Fruit fly (Drosophila melanogaster) whole organism, embryonic: ENCODE measurements around the gene CG33191.

Experiments used
- B-H1 ChIP-seq: fragments of 200-800 bp; sonication (Bioruptor generic); IDR thresholded peaks from 3 replicates; pipeline ENCODE4 v1.3.6; 2022; ENCODE audit warnings: missing biosample characterization, missing genetic modification characterization
- B-H2 ChIP-seq: fragments of 200-800 bp; sonication (Bioruptor generic); optimal IDR thresholded peaks from 2 replicates; lab custom pipeline; 2018; ENCODE audit warnings: missing biosample characterization, mild to moderate bottlenecking, missing genetic modification characterization
- BtbVII ChIP-seq: fragments of 200-800 bp; sonication (Bioruptor generic); optimal IDR thresholded peaks from 3 replicates; lab custom pipeline; 2017; ENCODE audit warnings: missing biosample characterization, mild to moderate bottlenecking, missing genetic modification characterization
- CG11696 ChIP-seq: fragments of 200-800 bp; sonication (Bioruptor generic); IDR thresholded peaks from 2 replicates; pipeline ENCODE4 v1.3.6; 2022; ENCODE audit warnings: missing biosample characterization, missing genetic modification characterization
- CG12744 ChIP-seq: fragments of 200-800 bp; sonication (Bioruptor generic); optimal IDR thresholded peaks from 2 replicates; lab custom pipeline; 2016; ENCODE audit warnings: missing biosample characterization, missing genetic modification characterization
- CG13287 ChIP-seq: fragments of 200-800 bp; sonication (Bioruptor generic); IDR thresholded peaks from 2 replicates; pipeline ENCODE4 v1.3.6; 2022; ENCODE audit warnings: missing biosample characterization, missing genetic modification characterization; ENCODE audit not compliant: partially characterized antibody
- CG14014 ChIP-seq: fragments of 200-800 bp; sonication (Bioruptor generic); IDR thresholded peaks from 2 replicates; pipeline ENCODE4 v1.3.6; 2022; ENCODE audit warnings: missing biosample characterization, missing genetic modification characterization
- CG15011 ChIP-seq: fragments of 200-800 bp; sonication (Bioruptor generic); optimal IDR thresholded peaks from 3 replicates; lab custom pipeline; 2018; ENCODE audit warnings: missing biosample characterization, mild to moderate bottlenecking, missing genetic modification characterization
- CG17802 ChIP-seq: fragments of 200-800 bp; sonication (Bioruptor generic); optimal IDR thresholded peaks from 2 replicates; lab custom pipeline; 2018; ENCODE audit warnings: missing biosample characterization, mild to moderate bottlenecking, missing genetic modification characterization, moderate library complexity
- CG18599 ChIP-seq: fragments of 200-800 bp; sonication (Bioruptor generic); optimal IDR thresholded peaks from 3 replicates; lab custom pipeline; 2017; ENCODE audit warnings: missing biosample characterization, missing genetic modification characterization, mild to moderate bottlenecking, moderate library complexity, missing genetic modification reagents
- CG18619 ChIP-seq: fragments of 200-800 bp; sonication (Bioruptor generic); optimal IDR thresholded peaks from 3 replicates; lab custom pipeline; 2017; ENCODE audit warnings: missing biosample characterization, mild to moderate bottlenecking, missing genetic modification characterization
- CG4404 ChIP-seq: fragments of 200-800 bp; sonication (Bioruptor generic); IDR thresholded peaks from 2 replicates; pipeline ENCODE4 v1.3.6; 2022; ENCODE audit warnings: missing biosample characterization, missing genetic modification characterization
- CG4730 ChIP-seq: fragments of 200-800 bp; sonication (Bioruptor generic); IDR thresholded peaks from 2 replicates; pipeline ENCODE4 v1.3.6; 2022; ENCODE audit warnings: missing biosample characterization, missing genetic modification characterization
- CG6272 ChIP-seq: fragments of 200-800 bp; sonication (Bioruptor generic); IDR thresholded peaks from 2 replicates; pipeline ENCODE4 v1.3.6; 2022; ENCODE audit warnings: missing biosample characterization, missing genetic modification characterization
- CG7372 ChIP-seq: fragments of 200-800 bp; sonication (Bioruptor generic); IDR thresholded peaks from 2 replicates; pipeline ENCODE4 v1.3.6; 2022; ENCODE audit warnings: missing biosample characterization, missing genetic modification characterization
- CG7786 ChIP-seq: fragments of 200-800 bp; sonication (Bioruptor generic); optimal IDR thresholded peaks from 2 replicates; lab custom pipeline; 2016; ENCODE audit warnings: missing biosample characterization, missing genetic modification characterization
- CG7987 ChIP-seq: fragments of 200-800 bp; sonication (Bioruptor generic); optimal IDR thresholded peaks from 2 replicates; lab custom pipeline; 2018; ENCODE audit warnings: missing biosample characterization, mild to moderate bottlenecking, missing genetic modification characterization, moderate library complexity
- CG8388 ChIP-seq: fragments of 200-800 bp; sonication (Bioruptor generic); optimal IDR thresholded peaks from 2 replicates; lab custom pipeline; 2019; ENCODE audit warnings: missing biosample characterization, mild to moderate bottlenecking, missing genetic modification characterization, moderate library complexity
- CG9437 ChIP-seq: fragments of 200-800 bp; sonication (Bioruptor generic); optimal IDR thresholded peaks from 2 replicates; lab custom pipeline; 2018; ENCODE audit warnings: missing biosample characterization, mild to moderate bottlenecking, missing genetic modification characterization
- CG9932 ChIP-seq: fragments of 200-800 bp; sonication (Bioruptor generic); IDR thresholded peaks from 2 replicates; pipeline ENCODE4 v1.3.6; 2022; ENCODE audit warnings: missing biosample characterization, missing genetic modification characterization
- D19B ChIP-seq: fragments of 200-800 bp; sonication (Bioruptor generic); optimal IDR thresholded peaks from 2 replicates; lab custom pipeline; 2017; ENCODE audit warnings: missing biosample characterization, mild to moderate bottlenecking, missing genetic modification characterization
- Dad ChIP-seq: fragments of 200-800 bp; sonication (Bioruptor generic); optimal IDR thresholded peaks from 3 replicates; lab custom pipeline; 2016; ENCODE audit warnings: missing biosample characterization, missing genetic modification characterization
- Dbx ChIP-seq: fragments of 200-800 bp; sonication (Bioruptor generic); IDR thresholded peaks from 3 replicates; pipeline ENCODE4 v1.3.6; 2022; ENCODE audit warnings: missing biosample characterization, missing genetic modification characterization
- Dll ChIP-seq: fragments of 200-800 bp; sonication (Bioruptor generic); IDR thresholded peaks from 4 replicates; pipeline ENCODE4 v1.3.6; 2022; ENCODE audit warnings: missing biosample characterization, missing genetic modification characterization; ENCODE audit not compliant: partially characterized antibody
- H15 ChIP-seq: fragments of 200-800 bp; sonication (Bioruptor generic); IDR thresholded peaks from 3 replicates; pipeline ENCODE4 v1.3.6; 2022; ENCODE audit warnings: missing biosample characterization, missing genetic modification characterization
- Jarid2 ChIP-seq: fragments of 200-800 bp; sonication (Bioruptor generic); optimal IDR thresholded peaks from 3 replicates; lab custom pipeline; 2017; ENCODE audit warnings: mild to moderate bottlenecking, missing biosample characterization, missing genetic modification reagents, missing genetic modification characterization
- Med ChIP-seq: fragments of 200-800 bp; sonication (Bioruptor generic); peaks from one replicate; lab custom pipeline; 2016; ENCODE audit warnings: missing biosample characterization, missing genetic modification characterization, mild to moderate bottlenecking, inconsistent platforms, moderate library complexity
- Myb ChIP-seq: fragments of 200-800 bp; sonication (Bioruptor generic); optimal IDR thresholded peaks from 2 replicates; lab custom pipeline; 2016; ENCODE audit warnings: missing biosample characterization, missing genetic modification characterization
- NK7.1 ChIP-seq: fragments of 200-800 bp; sonication (Bioruptor generic); optimal IDR thresholded peaks from 3 replicates; lab custom pipeline; 2016; ENCODE audit warnings: missing biosample characterization, missing genetic modification characterization
- NfI ChIP-seq: fragments of 200-800 bp; sonication (Bioruptor generic); optimal IDR thresholded peaks from 3 replicates; lab custom pipeline; 2018; ENCODE audit warnings: missing biosample characterization, mild to moderate bottlenecking, missing genetic modification characterization, moderate library complexity
- Pdp1 ChIP-seq, 2 experiments: fragments of 200-800 bp; sonication (Bioruptor generic); optimal IDR thresholded peaks; 3 replicates each; lab custom pipeline; 2016; ENCODE audit warnings: missing biosample characterization in 2 of 2, missing genetic modification characterization in 2 of 2, mild to moderate bottlenecking in 1 of 2, moderate library complexity in 1 of 2
- Ravus ChIP-seq: fragments of 200-800 bp; sonication (Bioruptor generic); IDR thresholded peaks from 2 replicates; pipeline ENCODE4 v1.3.6; 2022; ENCODE audit warnings: missing biosample characterization, missing genetic modification characterization
- Stat92E ChIP-seq, 3 experiments: fragments of >200 bp in 2 of 3; fragments of 200-800 bp in 1 of 3; sonication (Bioruptor generic) in 1 of 3; optimal IDR thresholded peaks; 2 replicates each; lab custom pipeline; 2017 to 2019; ENCODE audit warnings: missing biosample characterization in 3 of 3, missing genetic modification characterization in 3 of 3, mild to moderate bottlenecking in 1 of 3, moderate library complexity in 1 of 3
- Xbp1 ChIP-seq: fragments of 200-800 bp; sonication (Bioruptor generic); optimal IDR thresholded peaks from 3 replicates; lab custom pipeline; 2016; ENCODE audit warnings: missing biosample characterization, mild to moderate bottlenecking, missing genetic modification characterization
- eve ChIP-seq, 2 experiments: fragments of >200 bp; optimal IDR thresholded peaks; 2 replicates each; lab custom pipeline; 2017; ENCODE audit warnings: missing biosample characterization in 2 of 2, missing genetic modification characterization in 2 of 2
- eyg ChIP-seq: fragments of 200-800 bp; sonication (Bioruptor generic); optimal IDR thresholded peaks from 3 replicates; lab custom pipeline; 2016; ENCODE audit warnings: missing biosample characterization, missing genetic modification characterization
- hkb ChIP-seq, 2 experiments: fragments of 200-800 bp in 1 of 2; fragments of >200 bp in 1 of 2; sonication (Bioruptor generic) in 1 of 2; IDR thresholded peaks in 1 of 2; optimal IDR thresholded peaks in 1 of 2; 2 replicates each; pipeline versions ENCODE4 v1.3.6 to Lab custom; 2017 to 2022; ENCODE audit warnings: missing biosample characterization in 1 of 2, missing genetic modification characterization in 1 of 2
- knrl ChIP-seq: fragments of 200-800 bp; sonication (Bioruptor generic); IDR thresholded peaks from 3 replicates; pipeline ENCODE4 v1.3.6; 2022; ENCODE audit warnings: missing biosample characterization, missing genetic modification characterization; ENCODE audit not compliant: partially characterized antibody
- lmd ChIP-seq: fragments of 200-800 bp; sonication (Bioruptor generic); IDR thresholded peaks from 2 replicates; pipeline ENCODE4 v1.3.6; 2022; ENCODE audit warnings: missing biosample characterization, missing genetic modification characterization
- nau ChIP-seq: fragments of 200-800 bp; sonication (Bioruptor generic); optimal IDR thresholded peaks from 3 replicates; lab custom pipeline; 2017; ENCODE audit warnings: missing biosample characterization, mild to moderate bottlenecking, missing genetic modification characterization, missing genetic modification reagents
- pnt ChIP-seq: fragments of 200-800 bp; sonication (Bioruptor generic); optimal IDR thresholded peaks from 3 replicates; lab custom pipeline; 2016; ENCODE audit warnings: missing biosample characterization, missing genetic modification characterization
- ro ChIP-seq: fragments of 200-800 bp; sonication (Bioruptor generic); IDR thresholded peaks from 2 replicates; pipeline ENCODE4 v1.3.6; 2022; ENCODE audit warnings: missing biosample characterization, missing genetic modification characterization
- slp2 ChIP-seq: fragments of 200-800 bp; sonication (Bioruptor generic); optimal IDR thresholded peaks from 2 replicates; lab custom pipeline; 2016; ENCODE audit warnings: missing biosample characterization, missing genetic modification characterization
- ssp ChIP-seq: fragments of 200-800 bp; sonication (Bioruptor generic); IDR thresholded peaks from 2 replicates; pipeline ENCODE4 v1.3.6; 2022; ENCODE audit warnings: missing biosample characterization, missing genetic modification characterization
- trem ChIP-seq: fragments of 200-800 bp; optimal IDR thresholded peaks from 3 replicates; lab custom pipeline; 2019; ENCODE audit warnings: missing biosample characterization, mild to moderate bottlenecking, missing genetic modification characterization, moderate library complexity
- vfl ChIP-seq: fragments of 200-800 bp; sonication (Bioruptor generic); optimal IDR thresholded peaks from 2 replicates; lab custom pipeline; 2016; ENCODE audit warnings: missing biosample characterization, missing genetic modification characterization
- wor ChIP-seq: fragments of 200-800 bp; sonication (Bioruptor generic); IDR thresholded peaks from 2 replicates; pipeline ENCODE4 v1.3.6; 2022; ENCODE audit warnings: missing biosample characterization, missing genetic modification characterization

The CG33191 gene

dm6 chr3R:8784788-8785187, 5.1 kb upstream of the CG33191 start (continued):
- TF ChIP-seq vfl (GFP tag; lab: Kevin White, UChicago), result no peak
- TF ChIP-seq Dll, result no peak
- peak; percentile 2 for TF ChIP-seq slp2 (GFP tag; lab: Kevin White, UChicago)
- 0 out of 2 replicates have a peak, but pooled peaks have one; percentile 18 for TF ChIP-seq CG4404
- peak; percentile 69 for TF ChIP-seq CG9932 (GFP tag; lab: Robert Waterston, UW)
- peak; percentile 66; the same call in 1 of the 2 replicates for TF ChIP-seq CG14014 (GFP tag; lab: Robert Waterston, UW)
- TF ChIP-seq hkb (optimal IDR thresholded peaks at IDR 0.05; lab: Kevin White, UChicago), result no peak
- peak; percentile 48; the same call in 1 of the 2 replicates for TF ChIP-seq hkb (GFP tag; IDR thresholded peaks at IDR 0.05; lab: Robert Waterston, UW)
- TF ChIP-seq CG7987 (GFP tag; lab: Kevin White, UChicago), result no peak
- peak; percentile 23 for TF ChIP-seq Dad
- peak; percentile 89 for TF ChIP-seq D19B (GFP tag; lab: Kevin White, UChicago)
- TF ChIP-seq lmd (GFP tag; lab: Robert Waterston, UW), result peak; percentile 67
- TF ChIP-seq CG18619, result peak; percentile 8
- no peak for TF ChIP-seq ssp (GFP tag; lab: Robert Waterston, UW)
- peak in 1 of 2 experiments; percentile 53 for TF ChIP-seq Pdp1 (GFP tag; optimal IDR thresholded peaks at IDR 0.05; lab: Kevin White, UChicago)
- peak; percentile 47; the same call in 2 of the 3 replicates for TF ChIP-seq B-H1 (GFP tag; lab: Robert Waterston, UW)
- peak; percentile 54; the same call in 1 of the 3 replicates for TF ChIP-seq H15
- no peak for TF ChIP-seq CG15011
- TF ChIP-seq CG11696, result 0 out of 2 replicates have a peak, but pooled peaks have one; percentile 9
- peak; percentile 25; the same call in 1 of the 2 replicates for TF ChIP-seq CG7372
- TF ChIP-seq BtbVII (GFP tag; lab: Kevin White, UChicago), result no peak
- peak; percentile 59 for TF ChIP-seq Xbp1 (GFP tag; lab: Kevin White, UChicago)
- 0 out of 2 replicates have a peak, but pooled peaks have one; percentile 23 for TF ChIP-seq ro (GFP tag; lab: Robert Waterston, UW)

dm6 chr3R:8780689-8781088, 966 bp upstream of the CG33191 start, which contains the start of gene CG33189:
Gene CG33189, minus strand, starts transcription at chr3R:8780789.
- TF ChIP-seq Pdp1 (GFP tag; optimal IDR thresholded peaks at IDR 0.05; lab: Kevin White, UChicago), result no peak
- no peak for TF ChIP-seq Stat92E (GFP tag; optimal IDR thresholded peaks at IDR 0.05; lab: Kevin White, UChicago)
- no peak for TF ChIP-seq pnt (GFP tag; lab: Kevin White, UChicago)

- no peak for TF ChIP-seq NK7.1
- no peak for TF ChIP-seq eve (GFP tag; optimal IDR thresholded peaks at IDR 0.05; lab: Kevin White, UChicago)
- TF ChIP-seq CG13287 (GFP tag; lab: Robert Waterston, UW), result 0 out of 2 replicates have a peak, but pooled peaks have one; percentile 9
- TF ChIP-seq knrl, result no peak
- TF ChIP-seq Jarid2 (GFP tag; lab: Kevin White, UChicago), result peak; percentile 13
- TF ChIP-seq, all 482 proteins: peak for 2
These were observed 6.6 kb downstream of the CG33191 start, which contains the start of gene CG34301 for dm6 chr3R:8773135-8773534. Gene CG34301, plus strand, starts transcription at chr3R:8773435.

- no peak for TF ChIP-seq CG17802 (tag; lab: Kevin White, UChicago)
- TF ChIP-seq NfI (GFP tag; lab: Kevin White, UChicago), result no peak
- TF ChIP-seq CG8388 (GFP tag; lab: Kevin White, UChicago), result no peak
- no peak for TF ChIP-seq ssp (GFP tag; lab: Robert Waterston, UW)
- no peak for TF ChIP-seq wor (GFP tag; lab: Robert Waterston, UW)
- TF ChIP-seq CG6272, result no peak
- TF ChIP-seq Ravus (GFP tag; lab: Robert Waterston, UW), result no peak
- TF ChIP-seq CG7786 (GFP tag; lab: Kevin White, UChicago), result no peak
- no peak for TF ChIP-seq Dbx (GFP tag; lab: Robert Waterston, UW)
- no peak for TF ChIP-seq eyg
- TF ChIP-seq nau (GFP tag; lab: Kevin White, UChicago), result no peak
- TF ChIP-seq CG4730 (GFP tag; lab: Robert Waterston, UW), result no peak
- no peak for TF ChIP-seq CG12744 (GFP tag; lab: Kevin White, UChicago)
- TF ChIP-seq Myb, result no peak
- no peak for TF ChIP-seq CG18599 (GFP tag; lab: Kevin White, UChicago)
- no peak for TF ChIP-seq trem (tag; lab: Kevin White, UChicago)
- TF ChIP-seq CG9437, result no peak
- no peak for TF ChIP-seq Med (GFP tag; lab: Kevin White, UChicago)
- TF ChIP-seq B-H2, result no peak
These were observed 7.1 kb downstream of the CG33191 start, which contains the start of gene CG13318 for dm6 chr3R:8772591-8772990. Gene CG13318, minus strand, starts transcription at chr3R:8772691.
